Worm (Caenorhabditis elegans) whole organism, L2 larva: Measurements from ENCODE around the gene C45E5.1.

ENCODE experiments used
- C34F6.9 ChIP-seq: fragments of 150-350 bp; optimal IDR thresholded peaks from 2 replicates; lab custom pipeline; 2014; ENCODE audit warnings: missing biosample characterization, missing genetic modification characterization
- F13H6.1 ChIP-seq: sonication (generic microtip); optimal IDR thresholded peaks from 2 replicates; lab custom pipeline; 2016; ENCODE audit warnings: missing genetic modification characterization, missing compliant biosample characterization
- R02D3.7 ChIP-seq: fragments of 150-350 bp; optimal IDR thresholded peaks from 2 replicates; lab custom pipeline; 2014; ENCODE audit warnings: missing biosample characterization, missing genetic modification characterization
- Y55F3AM.14 ChIP-seq: fragments of 200-800 bp; sonication (Bioruptor generic); optimal IDR thresholded peaks from 2 replicates; lab custom pipeline; 2018; ENCODE audit warnings: mild to moderate bottlenecking, missing genetic modification characterization, missing compliant biosample characterization
- alr-1 ChIP-seq: fragments of 150-350 bp; optimal IDR thresholded peaks from 2 replicates; lab custom pipeline; 2014; ENCODE audit warnings: missing biosample characterization, missing genetic modification characterization
- aly-2 ChIP-seq: fragments of 150-350 bp; optimal IDR thresholded peaks from 2 replicates; lab custom pipeline; 2014; ENCODE audit warnings: missing biosample characterization, missing genetic modification characterization
- blmp-1 ChIP-seq: sonication (generic microtip); optimal IDR thresholded peaks from 2 replicates; lab custom pipeline; 2017; ENCODE audit warnings: missing genetic modification characterization, mild to moderate bottlenecking, missing compliant biosample characterization, antibody characterized with exemption, moderate library complexity; ENCODE audit not compliant: insufficient read depth
- ceh-16 ChIP-seq: fragments of 150-350 bp; optimal IDR thresholded peaks from 2 replicates; lab custom pipeline; 2014; ENCODE audit warnings: missing biosample characterization, missing genetic modification characterization
- ceh-82 ChIP-seq: fragments of 150-350 bp; optimal IDR thresholded peaks from 2 replicates; lab custom pipeline; 2014; ENCODE audit warnings: missing biosample characterization, missing genetic modification characterization
- dmd-4 ChIP-seq: sonication (generic microtip); optimal IDR thresholded peaks from 2 replicates; lab custom pipeline; 2017; ENCODE audit warnings: missing biosample characterization, missing genetic modification characterization
- fos-1 ChIP-seq: fragments of 150-350 bp; optimal IDR thresholded peaks from 2 replicates; lab custom pipeline; 2014; ENCODE audit warnings: missing biosample characterization, missing genetic modification characterization
- lin-11 ChIP-seq: fragments of 150-350 bp; sonication (generic microtip); optimal IDR thresholded peaks from 2 replicates; lab custom pipeline; 2014; ENCODE audit warnings: missing biosample characterization, missing genetic modification characterization, inconsistent platforms, mixed read lengths
- lin-39 ChIP-seq: fragments of 150-350 bp; optimal IDR thresholded peaks from 2 replicates; lab custom pipeline; 2014; ENCODE audit warnings: missing biosample characterization, missing genetic modification reagents, missing genetic modification characterization
- mbf-1 ChIP-seq: sonication (generic microtip); optimal IDR thresholded peaks from 2 replicates; lab custom pipeline; 2017; ENCODE audit warnings: missing biosample characterization, missing genetic modification characterization
- mdl-1 ChIP-seq, 2 experiments: fragments of 150-350 bp in 1 of 2; sonication (generic microtip) in 1 of 2; optimal IDR thresholded peaks; 2 replicates each; lab custom pipeline; 2017; ENCODE audit warnings: missing biosample characterization in 2 of 2, missing genetic modification characterization in 2 of 2
- nhr-10 ChIP-seq: sonication (generic microtip); optimal IDR thresholded peaks from 2 replicates; lab custom pipeline; 2017; ENCODE audit warnings: missing biosample characterization, missing genetic modification characterization
- nhr-129 ChIP-seq: fragments of 150-350 bp; optimal IDR thresholded peaks from 2 replicates; lab custom pipeline; 2014; ENCODE audit warnings: missing biosample characterization, missing genetic modification characterization
- nhr-21 ChIP-seq: fragments of 150-350 bp; optimal IDR thresholded peaks from 2 replicates; lab custom pipeline; 2014; ENCODE audit warnings: missing biosample characterization, missing genetic modification characterization
- nhr-23 ChIP-seq: fragments of 150-350 bp; optimal IDR thresholded peaks from 2 replicates; lab custom pipeline; 2014; ENCODE audit warnings: missing biosample characterization, missing genetic modification reagents, missing genetic modification characterization
- nhr-237 ChIP-seq: fragments of 150-350 bp; optimal IDR thresholded peaks from 2 replicates; lab custom pipeline; 2014; ENCODE audit warnings: missing biosample characterization, missing genetic modification characterization
- nhr-25 ChIP-seq: fragments of 150-350 bp; sonication (generic microtip); optimal IDR thresholded peaks from 3 replicates; lab custom pipeline; 2014; ENCODE audit warnings: missing biosample characterization, missing genetic modification characterization
- nhr-6 ChIP-seq: fragments of 150-350 bp; optimal IDR thresholded peaks from 2 replicates; lab custom pipeline; 2014; ENCODE audit warnings: missing biosample characterization, missing genetic modification characterization
- sem-4 ChIP-seq: fragments of 150-350 bp; optimal IDR thresholded peaks from 2 replicates; lab custom pipeline; 2014; ENCODE audit warnings: missing biosample characterization, missing genetic modification reagents, missing genetic modification characterization
- skn-1 ChIP-seq: sonication (generic microtip); optimal IDR thresholded peaks from 2 replicates; lab custom pipeline; 2017; ENCODE audit warnings: missing biosample characterization, missing genetic modification characterization
- sma-3 ChIP-seq: sonication (generic microtip); optimal IDR thresholded peaks from 2 replicates; lab custom pipeline; 2016; ENCODE audit warnings: missing genetic modification reagents, missing genetic modification characterization, missing compliant biosample characterization
- sma-9 ChIP-seq, 2 experiments: fragments of 150-350 bp in 1 of 2; sonication (generic microtip) in 1 of 2; optimal IDR thresholded peaks; 2 replicates each; lab custom pipeline; 2014 to 2016; ENCODE audit warnings: missing genetic modification characterization in 2 of 2, mild to moderate bottlenecking in 1 of 2, missing biosample characterization in 1 of 2, missing compliant biosample characterization in 1 of 2, missing genetic modification reagents in 1 of 2, moderate library complexity in 1 of 2
- snpc-4 ChIP-seq: fragments of 150-350 bp; optimal IDR thresholded peaks from 2 replicates; lab custom pipeline; 2014; ENCODE audit warnings: missing biosample characterization, missing genetic modification characterization
- unc-39 ChIP-seq: fragments of 150-350 bp; optimal IDR thresholded peaks from 2 replicates; lab custom pipeline; 2014; ENCODE audit warnings: missing biosample characterization, missing genetic modification characterization
- unc-55 ChIP-seq: fragments of 150-350 bp; sonication (generic microtip); optimal IDR thresholded peaks from 3 replicates; lab custom pipeline; 2014; ENCODE audit warnings: missing biosample characterization, missing genetic modification reagents, missing genetic modification characterization
- zag-1 ChIP-seq: fragments of 150-350 bp; optimal IDR thresholded peaks from 2 replicates; lab custom pipeline; 2014; ENCODE audit warnings: missing biosample characterization, missing genetic modification characterization
- ztf-1 ChIP-seq: fragments of 200-800 bp; sonication (Bioruptor generic); conservative IDR thresholded peaks from 2 replicates; pipeline ENCODE4 v1.3.6; 2022; ENCODE audit warnings: missing genetic modification characterization, missing compliant biosample characterization
- ztf-4 ChIP-seq: fragments of 150-350 bp; optimal IDR thresholded peaks from 2 replicates; lab custom pipeline; 2014; ENCODE audit warnings: missing biosample characterization, missing genetic modification characterization

The C45E5.1 gene

ce11 chrIV:5744114-5744513, at the start of gene C45E5.1:
Gene C45E5.1, plus strand, starts transcription at chrIV:5744403.
- TF ChIP-seq ceh-82 (tag; lab: Kevin White, UChicago) (no peak), fos-1 (peak; percentile 48), sma-9 (GFP tag; optimal IDR thresholded peaks at IDR 0.05; lab: Kevin White, UChicago) (peak; percentile 66), sma-9 (tag; optimal IDR thresholded peaks at IDR 0.05; lab: Kevin White, UChicago) (no peak)

DNA sequence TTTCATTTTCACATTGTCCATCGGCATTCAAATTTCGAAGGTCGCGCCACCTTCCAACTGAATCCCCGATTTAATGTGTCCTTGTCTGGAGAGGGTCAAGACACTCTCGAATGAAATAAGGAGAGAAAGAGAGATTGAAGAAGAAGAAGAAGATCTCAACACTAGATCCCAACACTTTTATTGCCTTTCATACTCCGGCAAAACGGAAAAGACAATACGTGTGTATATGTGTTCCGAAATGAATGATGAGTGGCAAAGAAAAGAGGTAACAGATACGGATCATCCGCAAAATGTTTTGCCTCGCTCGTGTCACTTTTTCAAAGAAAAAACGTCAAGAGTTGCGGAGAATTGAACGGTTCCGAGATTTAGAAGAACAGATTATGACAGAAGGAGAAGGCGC, 43.8 kb upstream of the C45E5.1 start:
- no peak for TF ChIP-seq nhr-10
- no peak for TF ChIP-seq mdl-1 (tag; optimal IDR thresholded peaks at IDR 0.05; lab: Kevin White, UChicago)
- no peak for TF ChIP-seq dmd-4
- TF ChIP-seq nhr-25: peak; percentile 47

DNA sequence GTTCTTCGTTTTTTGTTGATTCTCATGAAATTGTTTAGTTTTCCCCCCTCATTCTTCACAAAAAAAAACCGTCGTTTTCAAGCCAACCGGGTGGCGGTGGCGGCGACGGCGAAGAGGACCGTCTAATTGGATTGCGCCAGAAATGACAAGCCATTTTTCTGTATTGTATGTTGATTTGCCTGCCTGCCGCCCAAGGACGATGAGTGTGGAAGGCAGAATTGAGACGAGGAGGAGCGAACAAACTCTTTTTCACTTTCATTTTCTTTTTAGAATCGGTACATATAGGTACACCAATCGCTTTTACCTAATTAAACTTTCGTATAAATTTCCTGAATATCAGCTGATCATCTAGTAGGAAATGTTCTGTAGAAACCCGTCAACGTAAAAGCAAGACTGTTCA, 42.6 kb upstream of the C45E5.1 start:
- no peak for TF ChIP-seq alr-1 (tag; lab: Kevin White, UChicago)
- TF ChIP-seq mbf-1: no peak
- no peak for TF ChIP-seq sma-3 (GFP tag; lab: Kevin White, UChicago)
- TF ChIP-seq skn-1 (tag; lab: Kevin White, UChicago): no peak
- no peak for TF ChIP-seq snpc-4 (tag; lab: Kevin White, UChicago)
- no peak for TF ChIP-seq lin-11 (tag; lab: Kevin White, UChicago)
- TF ChIP-seq blmp-1 (tag; lab: Kevin White, UChicago): peak; percentile 56

DNA sequence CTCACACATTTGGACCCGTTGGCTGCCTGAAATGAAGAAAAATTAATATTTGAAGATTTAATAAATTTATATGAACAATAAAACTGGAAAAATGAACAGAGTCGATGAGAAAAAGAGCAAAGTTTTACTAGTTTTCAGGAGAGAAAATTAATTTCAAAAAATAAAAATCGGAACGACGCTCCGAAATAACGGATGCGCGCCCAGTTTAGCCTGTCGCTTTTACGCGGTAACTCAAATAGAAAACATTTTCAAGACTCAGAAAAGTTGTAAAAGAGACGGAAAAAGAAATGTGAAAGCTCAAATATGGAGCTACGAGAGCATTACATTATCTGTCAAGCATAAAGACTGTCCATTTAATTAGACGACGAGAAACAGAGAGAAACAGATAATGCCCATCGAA, 40.8 kb upstream of the C45E5.1 start, which contains the start of the genes C55C3.73 and perm-5:
Gene C55C3.73 (minus strand): TSS at position 9 of the 400 bp plus-strand sequence.
Gene perm-5 (minus strand): TSS at position 26 of the 400 bp plus-strand sequence.
- TF ChIP-seq unc-39 (tag; lab: Kevin White, UChicago) (no peak), Y55F3AM.14 (GFP tag; lab: Kevin White, UChicago) (no peak), sem-4 (no peak), ztf-1 (GFP tag; lab: Robert Waterston, UW) (no peak), nhr-237 (tag; lab: Kevin White, UChicago) (no peak), ceh-16 (tag; lab: Kevin White, UChicago) (no peak), C34F6.9 (tag; lab: Kevin White, UChicago) (no peak), zag-1 (tag; lab: Kevin White, UChicago) (no peak), F13H6.1 (no peak)

DNA sequence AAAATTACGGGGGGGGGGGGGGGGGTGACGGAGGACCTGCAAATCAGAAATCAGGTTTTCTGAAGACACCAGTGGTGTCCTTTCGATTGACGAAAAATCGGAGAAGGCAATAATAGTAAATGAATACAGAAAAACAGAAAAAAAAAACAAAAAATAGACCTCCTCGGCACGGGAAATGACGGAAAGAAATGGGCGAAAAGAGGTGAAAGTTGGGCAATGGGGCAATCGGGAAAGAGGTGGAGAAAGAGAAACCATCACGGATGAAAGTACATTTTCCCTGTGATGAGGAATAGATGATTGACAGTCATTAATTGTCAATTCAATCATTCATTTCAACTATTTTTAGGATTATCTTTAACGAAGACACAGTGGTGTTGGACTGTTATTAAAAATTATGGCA, 40.3 kb upstream of the C45E5.1 start:
- TF ChIP-seq sma-9 (GFP tag; optimal IDR thresholded peaks at IDR 0.05; lab: Kevin White, UChicago): no peak
- no peak for TF ChIP-seq sma-9 (tag; optimal IDR thresholded peaks at IDR 0.05; lab: Kevin White, UChicago)
- TF ChIP-seq blmp-1 (tag; lab: Kevin White, UChicago): peak; percentile 88

DNA sequence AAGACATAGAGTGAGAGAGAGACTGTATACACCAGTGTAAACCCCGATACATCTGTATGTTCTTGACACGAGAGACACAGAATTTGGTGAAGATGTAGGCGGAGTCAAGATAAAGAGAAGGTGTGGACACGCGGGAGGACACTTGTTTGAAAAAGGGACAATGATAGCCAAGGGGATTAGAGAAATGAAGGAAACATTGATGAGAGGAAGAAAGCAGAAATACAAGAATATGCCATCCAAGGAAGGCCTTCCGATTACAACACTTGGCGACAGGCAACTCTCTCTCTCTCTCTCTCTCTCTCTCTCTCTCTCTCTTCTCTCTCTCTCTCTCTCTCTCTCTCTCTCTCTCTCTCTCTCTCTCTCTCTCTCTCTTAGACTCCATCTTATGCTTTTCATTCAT, 37.6 kb upstream of the C45E5.1 start:
- TF ChIP-seq nhr-23 (tag; lab: Kevin White, UChicago): no peak
- TF ChIP-seq mdl-1 (tag; optimal IDR thresholded peaks at IDR 0.05; lab: Kevin White, UChicago): no peak
- TF ChIP-seq nhr-21 (tag; lab: Kevin White, UChicago): peak; percentile 69
- no peak for TF ChIP-seq lin-39 (tag; lab: Kevin White, UChicago)
- peak; percentile 56 for TF ChIP-seq nhr-25
- TF ChIP-seq blmp-1 (tag; lab: Kevin White, UChicago): peak; percentile 63
- TF ChIP-seq unc-55 (GFP tag; lab: Kevin White, UChicago): no peak
- TF ChIP-seq ztf-4 (tag; lab: Kevin White, UChicago): no peak
- TF ChIP-seq aly-2: no peak
- TF ChIP-seq nhr-6 (tag; lab: Kevin White, UChicago): no peak
- TF ChIP-seq R02D3.7 (tag; lab: Kevin White, UChicago): no peak
- no peak for TF ChIP-seq nhr-129 (tag; lab: Kevin White, UChicago)
- no peak for TF ChIP-seq lin-11 (tag; lab: Kevin White, UChicago)
